Worm (Caenorhabditis elegans): Measurements from ENCODE around the gene twk-28.

The twk-28 gene

ce11 chrX:4279294-4279782, at the start of gene twk-28, which contains the start of gene ets-9:
twk-28 (minus strand) TSS chrX:4279344.
ets-9 (plus strand) TSS chrX:4279703.
- TF ChIP-seq ceh-91 (GFP tag; IDR thresholded peaks at IDR 0.05) (no peak), K11D2.4 (GFP tag; IDR thresholded peaks at IDR 0.05) (no peak), Y53G8AR.9 (GFP tag; conservative IDR thresholded peaks at IDR 0.05) (no peak), Y79H2A.3 (GFP tag; conservative IDR thresholded peaks at IDR 0.05) (no peak), mcd-1 (GFP tag; IDR thresholded peaks at IDR 0.05) (no peak), ztf-26 (tag; optimal IDR thresholded peaks at IDR 0.05) (no peak), fkh-3 (tag; optimal IDR thresholded peaks at IDR 0.05) (no peak), attf-3 (GFP tag; conservative IDR thresholded peaks at IDR 0.05) (no peak), F37B4.10 (GFP tag; IDR thresholded peaks at IDR 0.05) (no peak), snpc-1.3 (tag; optimal IDR thresholded peaks at IDR 0.05; ENCODE audit: insufficient read depth) (no peak)

- TF ChIP-seq F22D6.2 (tag; optimal IDR thresholded peaks at IDR 0.05) (no peak), mel-28 (tag; optimal IDR thresholded peaks at IDR 0.05; ENCODE audit: borderline replicate concordance) (no peak), C17E4.6 (GFP tag; IDR thresholded peaks at IDR 0.05) (no peak), pha-4 (tag; optimal IDR thresholded peaks at IDR 0.05) (no peak), dpff-1 (tag; optimal IDR thresholded peaks at IDR 0.05) (no peak)
Measured at ce11 chrX:4328816-4329215, 49.7 kb upstream of the twk-28 start, which contains the start of gene C24A8.5. C24A8.5 (minus strand) TSS chrX:4328916.

- TF ChIP-seq C06A6.2 (GFP tag; conservative IDR thresholded peaks at IDR 0.05) (no peak), ceh-79 (tag; optimal IDR thresholded peaks at IDR 0.05) (no peak), hlh-26 (GFP tag; conservative IDR thresholded peaks at IDR 0.05) (no peak), dpff-1 (tag; optimal IDR thresholded peaks at IDR 0.05) (no peak), lag-1 (GFP tag; IDR thresholded peaks at IDR 0.05) (no peak), lin-35 (GFP tag; optimal IDR thresholded peaks at IDR 0.05) (no peak)
Measured at ce11 chrX:4322847-4323455, 43.8 kb upstream of the twk-28 start.

DNA sequence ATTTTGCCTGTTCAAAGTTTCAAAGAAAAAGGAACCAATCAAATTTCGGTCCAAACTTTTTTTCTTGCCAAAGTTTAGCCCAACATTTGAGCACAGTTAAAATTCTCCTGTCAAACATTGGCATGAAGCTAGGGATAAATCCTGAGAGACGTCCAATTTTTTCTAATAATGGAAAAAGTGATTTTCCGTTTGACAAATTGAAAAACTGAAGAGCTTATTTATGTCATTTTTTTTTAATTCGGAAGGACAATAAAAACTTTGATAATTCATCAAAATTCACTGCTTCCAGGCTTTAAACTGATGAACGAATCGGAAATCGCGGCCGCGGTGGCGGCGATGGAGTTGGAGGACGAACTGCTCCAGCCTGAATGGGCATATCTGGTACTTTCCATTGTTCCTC, 41.4 kb upstream of the twk-28 start, which contains the start of gene dop-6:
dop-6 (plus strand) TSS at position 301 of the 400 bp plus-strand sequence.
- TF ChIP-seq hsf-1 (GFP tag; IDR thresholded peaks at IDR 0.05) (no peak), ztf-26 (tag; optimal IDR thresholded peaks at IDR 0.05) (no peak), sea-2 (GFP tag; IDR thresholded peaks at IDR 0.05) (no peak), lsl-1 (GFP tag; optimal IDR thresholded peaks at IDR 0.05) (no peak), lin-35 (GFP tag; optimal IDR thresholded peaks at IDR 0.05) (no peak), bed-1 (GFP tag; IDR thresholded peaks at IDR 0.05) (no peak), F22D6.2 (tag; optimal IDR thresholded peaks at IDR 0.05) (no peak), pbrm-1 (GFP tag; IDR thresholded peaks at IDR 0.05) (no peak), tbp1 (GFP tag; optimal IDR thresholded peaks at IDR 0.05) (no peak), F49E8.2 (tag; optimal IDR thresholded peaks at IDR 0.05; ENCODE audit: insufficient read depth) (no peak), sptf-2 (GFP tag; optimal IDR thresholded peaks at IDR 0.05) (no peak), T26A5.8 (tag; optimal IDR thresholded peaks at IDR 0.05) (no peak), hmg-20 (GFP tag; IDR thresholded peaks at IDR 0.05) (no peak), ztf-22 (GFP tag; optimal IDR thresholded peaks at IDR 0.05) (no peak), bed-2 (GFP tag; IDR thresholded peaks at IDR 0.05) (no peak)

- TF ChIP-seq ztf-22 (GFP tag; optimal IDR thresholded peaks at IDR 0.05) (no peak), unc-130 (GFP tag; optimal IDR thresholded peaks at IDR 0.05) (no peak), attf-5 (GFP tag; optimal IDR thresholded peaks at IDR 0.05) (no peak), F22D6.2 (tag; optimal IDR thresholded peaks at IDR 0.05) (no peak), ceh-100 (GFP tag; IDR thresholded peaks at IDR 0.05) (no peak), F52B5.7 (tag; optimal IDR thresholded peaks at IDR 0.05) (no peak), ekl-4 (GFP tag; IDR thresholded peaks at IDR 0.05) (no peak), lin-26 (GFP tag; IDR thresholded peaks at IDR 0.05) (no peak)
Measured at ce11 chrX:4317095-4317494, 38.0 kb upstream of the twk-28 start.
